Worm (Caenorhabditis elegans) whole organism, early embryonic: Measurements from ENCODE around the gene fbxb-92.

Experiments used
- B0310.2 ChIP-seq: sonication (generic microtip); optimal IDR thresholded peaks from 2 replicates; lab custom pipeline; 2016; ENCODE audit warnings: mild to moderate bottlenecking, missing genetic modification characterization, missing compliant biosample characterization
- F13C5.2 ChIP-seq: sonication (generic microtip); optimal IDR thresholded peaks from 2 replicates; lab custom pipeline; 2017; ENCODE audit warnings: mild to moderate bottlenecking, missing genetic modification characterization, inconsistent platforms, missing compliant biosample characterization
- aly-1 ChIP-seq: sonication (generic microtip); optimal IDR thresholded peaks from 2 replicates; lab custom pipeline; 2016; ENCODE audit warnings: missing genetic modification characterization, missing compliant biosample characterization
- ama-1 ChIP-seq: fragments of 150-350 bp; optimal IDR thresholded peaks from 2 replicates; lab custom pipeline; 2014
- ceh-13 ChIP-seq: fragments of 200-800 bp; sonication (Bioruptor generic); optimal IDR thresholded peaks from 2 replicates; lab custom pipeline; 2018; ENCODE audit warnings: mild to moderate bottlenecking, missing genetic modification characterization, missing compliant biosample characterization
- ceh-36 ChIP-seq: sonication (generic microtip); optimal IDR thresholded peaks from 2 replicates; lab custom pipeline; 2016; ENCODE audit warnings: missing genetic modification characterization, inconsistent platforms, missing compliant biosample characterization
- ets-7 ChIP-seq: sonication (generic microtip); optimal IDR thresholded peaks from 2 replicates; lab custom pipeline; 2016; ENCODE audit warnings: missing genotype, missing genetic modification characterization, missing compliant biosample characterization
- flt-1 ChIP-seq: fragments of 200-800 bp; sonication (Bioruptor generic); IDR thresholded peaks from 2 replicates; pipeline ENCODE4 v1.3.6; 2022; ENCODE audit warnings: missing genetic modification characterization, missing compliant biosample characterization
- hmbx-1 ChIP-seq: sonication (generic microtip); optimal IDR thresholded peaks from 2 replicates; lab custom pipeline; 2016; ENCODE audit warnings: mild to moderate bottlenecking, missing genetic modification characterization, missing compliant biosample characterization
- hmg-4 ChIP-seq: fragments of 200-800 bp; sonication (Bioruptor generic); optimal IDR thresholded peaks from 2 replicates; lab custom pipeline; 2018; ENCODE audit warnings: mild to moderate bottlenecking, missing genetic modification characterization, missing compliant biosample characterization
- hnd-1 ChIP-seq: sonication (generic microtip); optimal IDR thresholded peaks from 2 replicates; lab custom pipeline; 2016; ENCODE audit warnings: missing genetic modification characterization, missing compliant biosample characterization
- pes-1 ChIP-seq: fragments of 200-800 bp; sonication (Bioruptor generic); IDR thresholded peaks from 2 replicates; pipeline ENCODE4 v1.3.6; 2022; ENCODE audit warnings: missing genetic modification reagents, missing genetic modification characterization, missing compliant biosample characterization
- scrt-1 ChIP-seq: fragments of 200-800 bp; sonication (Bioruptor generic); IDR thresholded peaks from 2 replicates; pipeline ENCODE4 v1.3.6; 2022; ENCODE audit warnings: missing genetic modification characterization, missing compliant biosample characterization
- sea-1 ChIP-seq: fragments of 200-800 bp; sonication (Bioruptor generic); conservative IDR thresholded peaks from 2 replicates; pipeline ENCODE4 v1.3.6; 2022; ENCODE audit warnings: missing genetic modification characterization, missing compliant biosample characterization
- tbx-11 ChIP-seq: fragments of 200-800 bp; sonication (Bioruptor generic); IDR thresholded peaks from 2 replicates; pipeline ENCODE4 v1.3.6; 2022; ENCODE audit warnings: missing genetic modification characterization, missing compliant biosample characterization
- tbx-37 ChIP-seq: fragments of 200-800 bp; sonication (Bioruptor generic); conservative IDR thresholded peaks from 2 replicates; pipeline ENCODE4 v1.3.6; 2022; ENCODE audit warnings: missing genetic modification reagents, missing genetic modification characterization, missing compliant biosample characterization
- tra-4 ChIP-seq: sonication (generic microtip); optimal IDR thresholded peaks from 2 replicates; lab custom pipeline; 2017; ENCODE audit warnings: missing genetic modification characterization, missing compliant biosample characterization

fbxb-92 gene

ce11 chrII:3721016-3721415 is 26.3 kb downstream of the fbxb-92 start, which contains the start of gene C46E10.3:
Gene C46E10.3 (plus strand): TSS chrII:3721316.
- TF ChIP-seq sea-1 (GFP tag; lab: Robert Waterston, UW) = no peak
- no peak for TF ChIP-seq scrt-1 (GFP tag; lab: Robert Waterston, UW)
- TF ChIP-seq F13C5.2 (tag; lab: Kevin White, UChicago) = no peak
- no peak for TF ChIP-seq tra-4 (tag; lab: Kevin White, UChicago)
- TF ChIP-seq aly-1 (tag; lab: Kevin White, UChicago) = no peak
- no peak for TF ChIP-seq B0310.2 (tag; lab: Kevin White, UChicago)
- no peak for TF ChIP-seq pes-1
- no peak for TF ChIP-seq ceh-13 (GFP tag; lab: Kevin White, UChicago)
- no peak for TF ChIP-seq flt-1 (GFP tag; lab: Robert Waterston, UW)
- no peak for TF ChIP-seq hmg-4 (GFP tag; lab: Kevin White, UChicago)
- TF ChIP-seq hmbx-1 (tag; lab: Kevin White, UChicago) = no peak
- no peak for TF ChIP-seq ets-7 (tag; lab: Kevin White, UChicago)
- TF ChIP-seq hnd-1 = no peak
- TF ChIP-seq ceh-36 (tag; lab: Kevin White, UChicago) = no peak
- TF ChIP-seq ama-1 (lab: Kevin White, UChicago) = no peak
- TF ChIP-seq tbx-11 = no peak
- TF ChIP-seq tbx-37 = no peak

ce11 chrII:3716961-3717360 is 30.3 kb downstream of the fbxb-92 start, which contains the start of gene fbxc-52:
Gene fbxc-52 (plus strand): TSS chrII:3717261.
- TF ChIP-seq pes-1 (no peak), F13C5.2 (tag; lab: Kevin White, UChicago) (no peak), scrt-1 (GFP tag; lab: Robert Waterston, UW) (no peak), ets-7 (tag; lab: Kevin White, UChicago) (no peak), tbx-37 (no peak), ceh-36 (tag; lab: Kevin White, UChicago) (no peak), aly-1 (tag; lab: Kevin White, UChicago) (no peak), tra-4 (tag; lab: Kevin White, UChicago) (no peak), sea-1 (GFP tag; lab: Robert Waterston, UW) (no peak), ama-1 (lab: Kevin White, UChicago) (no peak)

ce11 chrII:3716455-3716854 is 30.9 kb downstream of the fbxb-92 start, which contains the start of gene srh-99:
Gene srh-99 (minus strand): TSS chrII:3716555.
- TF ChIP-seq ceh-13 (GFP tag; lab: Kevin White, UChicago) = no peak

- TF ChIP-seq hmbx-1 (tag; lab: Kevin White, UChicago) = no peak
- no peak for TF ChIP-seq aly-1 (tag; lab: Kevin White, UChicago)
- no peak for TF ChIP-seq F13C5.2 (tag; lab: Kevin White, UChicago)
- TF ChIP-seq pes-1 = no peak
- TF ChIP-seq sea-1 (GFP tag; lab: Robert Waterston, UW) = no peak
- TF ChIP-seq tbx-37 = no peak
- no peak for TF ChIP-seq tra-4 (tag; lab: Kevin White, UChicago)
- TF ChIP-seq B0310.2 (tag; lab: Kevin White, UChicago) = no peak
- no peak for TF ChIP-seq flt-1 (GFP tag; lab: Robert Waterston, UW)
- TF ChIP-seq hnd-1 = no peak
- no peak for TF ChIP-seq scrt-1 (GFP tag; lab: Robert Waterston, UW)
- TF ChIP-seq ets-7 (tag; lab: Kevin White, UChicago) = no peak
These were observed 32.7 kb downstream of the fbxb-92 start, which contains the start of gene srh-100 for ce11 chrII:3714595-3714994. Gene srh-100 (minus strand): TSS chrII:3714695.

- TF ChIP-seq F13C5.2 (tag; lab: Kevin White, UChicago) (no peak), ceh-36 (tag; lab: Kevin White, UChicago) (peak; percentile 51)
These were observed 36.3 kb downstream of the fbxb-92 start, which contains the start of gene fbxc-53 for ce11 chrII:3711047-3711446. Gene fbxc-53 (plus strand): TSS chrII:3711291.

- TF ChIP-seq ceh-13 (GFP tag; lab: Kevin White, UChicago) (no peak), F13C5.2 (tag; lab: Kevin White, UChicago) (no peak), ama-1 (lab: Kevin White, UChicago) (no peak)
These were observed 38.0 kb downstream of the fbxb-92 start, which contains the start of gene srx-110 for ce11 chrII:3709255-3709654. Gene srx-110 (plus strand): TSS chrII:3709555.

- TF ChIP-seq sea-1 (GFP tag; lab: Robert Waterston, UW) = no peak
These were observed 42.0 kb downstream of the fbxb-92 start, which contains the start of gene srx-108 for ce11 chrII:3705320-3705719. Gene srx-108 (plus strand): TSS chrII:3705620.

ce11 chrII:3701305-3701704 is 46.0 kb downstream of the fbxb-92 start, which contains the start of gene srx-105:
Gene srx-105 (minus strand): TSS chrII:3701405.
- no peak for TF ChIP-seq tbx-11
- TF ChIP-seq pes-1 = no peak
- no peak for TF ChIP-seq ama-1 (lab: Kevin White, UChicago)
- TF ChIP-seq hmg-4 (GFP tag; lab: Kevin White, UChicago) = no peak
- no peak for TF ChIP-seq ets-7 (tag; lab: Kevin White, UChicago)
- TF ChIP-seq tra-4 (tag; lab: Kevin White, UChicago) = no peak

- TF ChIP-seq aly-1 (tag; lab: Kevin White, UChicago) (no peak), pes-1 (no peak), hmg-4 (GFP tag; lab: Kevin White, UChicago) (no peak), ceh-36 (tag; lab: Kevin White, UChicago) (no peak), tbx-37 (no peak), ama-1 (lab: Kevin White, UChicago) (no peak), tra-4 (tag; lab: Kevin White, UChicago) (no peak), ets-7 (tag; lab: Kevin White, UChicago) (no peak), B0310.2 (tag; lab: Kevin White, UChicago) (no peak), hnd-1 (no peak), tbx-11 (no peak), scrt-1 (GFP tag; lab: Robert Waterston, UW) (no peak), hmbx-1 (tag; lab: Kevin White, UChicago) (no peak), sea-1 (GFP tag; lab: Robert Waterston, UW) (no peak), F13C5.2 (tag; lab: Kevin White, UChicago) (no peak), ceh-13 (GFP tag; lab: Kevin White, UChicago) (no peak)
These were observed 47.7 kb downstream of the fbxb-92 start, which contains the start of gene srx-104 for ce11 chrII:3699591-3699990. Gene srx-104 (minus strand): TSS chrII:3699691.
